Worm (Caenorhabditis elegans) whole organism, L4 larva: ENCODE measurements around the gene R05C11.2.

Source experiments
- F26F4.8 ChIP-seq: fragments of 200-800 bp; sonication (Bioruptor generic); conservative IDR thresholded peaks from 2 replicates; pipeline ENCODE4 v1.3.6; 2022; ENCODE audit warnings: missing genetic modification characterization, missing compliant biosample characterization
- R02D3.7 ChIP-seq: fragments of 150-350 bp; sonication (generic microtip); optimal IDR thresholded peaks from 3 replicates; lab custom pipeline; 2014; ENCODE audit warnings: missing biosample characterization, missing genetic modification characterization
- T20F7.1 ChIP-seq: fragments of 200-800 bp; sonication (Bioruptor generic); optimal IDR thresholded peaks from 2 replicates; lab custom pipeline; 2018; ENCODE audit warnings: mild to moderate bottlenecking, missing genetic modification characterization, missing compliant biosample characterization
- Y48G9A.11 ChIP-seq: fragments of 200-800 bp; sonication (Bioruptor generic); IDR thresholded peaks from 2 replicates; pipeline ENCODE4 v1.3.6; 2022; ENCODE audit warnings: missing genetic modification reagents, missing genetic modification characterization, missing compliant biosample characterization
- Y5F2A.4 ChIP-seq: fragments of 200-800 bp; sonication (Bioruptor generic); optimal IDR thresholded peaks from 2 replicates; lab custom pipeline; 2018; ENCODE audit warnings: mild to moderate bottlenecking, missing genetic modification characterization, missing compliant biosample characterization
- ZK337.2 ChIP-seq: fragments of 200-800 bp; sonication (Bioruptor generic); IDR thresholded peaks from 2 replicates; pipeline ENCODE4 v1.3.6; 2022; ENCODE audit warnings: missing genetic modification reagents, missing genetic modification characterization, missing compliant biosample characterization
- ZK546.5 ChIP-seq, 2 experiments: sonication (generic microtip); optimal IDR thresholded peaks; 2 replicates each; lab custom pipeline; 2017; ENCODE audit warnings: missing biosample characterization in 2 of 2, missing genetic modification characterization in 2 of 2
- attf-4 ChIP-seq: sonication (generic microtip); optimal IDR thresholded peaks from 3 replicates; lab custom pipeline; 2017; ENCODE audit warnings: missing biosample characterization, missing genetic modification characterization
- ceh-32 ChIP-seq: sonication (generic microtip); optimal IDR thresholded peaks from 2 replicates; lab custom pipeline; 2016; ENCODE audit warnings: mild to moderate bottlenecking, missing genetic modification characterization, missing compliant biosample characterization; ENCODE audit not compliant: poor library complexity
- ceh-44 ChIP-seq: fragments of 200-800 bp; sonication (Bioruptor generic); IDR thresholded peaks from 2 replicates; pipeline ENCODE4 v1.3.6; 2022; ENCODE audit warnings: missing genetic modification reagents, missing genetic modification characterization, missing compliant biosample characterization
- ceh-62 ChIP-seq: sonication (generic microtip); optimal IDR thresholded peaks from 2 replicates; lab custom pipeline; 2017; ENCODE audit warnings: missing biosample characterization, missing genetic modification characterization
- ces-1 ChIP-seq: fragments of 150-350 bp; sonication (generic microtip); optimal IDR thresholded peaks from 4 replicates; lab custom pipeline; 2014; ENCODE audit warnings: missing biosample characterization, missing genetic modification reagents, missing genetic modification characterization
- cey-2 ChIP-seq: sonication (generic microtip); optimal IDR thresholded peaks from 3 replicates; lab custom pipeline; 2017; ENCODE audit warnings: missing genetic modification characterization, mild to moderate bottlenecking, missing compliant biosample characterization, antibody characterized with exemption, borderline replicate concordance; ENCODE audit not compliant: insufficient read depth
- ctbp-1 ChIP-seq: fragments of 200-800 bp; sonication (Bioruptor generic); IDR thresholded peaks from 2 replicates; pipeline ENCODE4 v1.3.6; 2022; ENCODE audit warnings: missing genetic modification reagents, missing genetic modification characterization, missing compliant biosample characterization
- daf-16 ChIP-seq, 3 experiments: sonication (generic microtip); optimal IDR thresholded peaks; 2 replicates each; lab custom pipeline; 2016 to 2017; ENCODE audit warnings: missing genetic modification characterization in 3 of 3, missing genetic modification reagents in 3 of 3, mild to moderate bottlenecking in 2 of 3, missing compliant biosample characterization in 2 of 3, missing biosample characterization in 1 of 3, moderate library complexity in 1 of 3
- dmd-6 ChIP-seq: fragments of 200-800 bp; sonication (Bioruptor generic); IDR thresholded peaks from 2 replicates; pipeline ENCODE4 v1.3.6; 2022; ENCODE audit warnings: missing genetic modification reagents, missing genetic modification characterization, missing compliant biosample characterization
- dmd-8 ChIP-seq: fragments of 200-800 bp; sonication (Bioruptor generic); IDR thresholded peaks from 2 replicates; pipeline ENCODE4 v1.3.6; 2022; ENCODE audit warnings: missing genetic modification characterization, missing compliant biosample characterization
- fos-1 ChIP-seq: fragments of 150-350 bp; optimal IDR thresholded peaks from 2 replicates; lab custom pipeline; 2014; ENCODE audit warnings: missing biosample characterization, missing genetic modification characterization
- hif-1 ChIP-seq, 2 experiments: sonication (generic microtip); optimal IDR thresholded peaks; 2 replicates each; lab custom pipeline; 2016 to 2017; ENCODE audit warnings: missing compliant biosample characterization in 2 of 2, missing genetic modification characterization in 2 of 2, missing genetic modification reagents in 2 of 2, missing genotype in 2 of 2, mild to moderate bottlenecking in 1 of 2
- hlh-30 ChIP-seq: sonication (generic microtip); optimal IDR thresholded peaks from 2 replicates; lab custom pipeline; 2017; ENCODE audit warnings: antibody characterized with exemption, mild to moderate bottlenecking, missing genetic modification characterization, missing compliant biosample characterization; ENCODE audit not compliant: insufficient read depth
- lin-1 ChIP-seq: fragments of 200-800 bp; sonication (Bioruptor generic); IDR thresholded peaks from 2 replicates; pipeline ENCODE4 v1.3.6; 2022; ENCODE audit warnings: missing genetic modification reagents, missing genetic modification characterization, missing compliant biosample characterization
- lin-13 ChIP-seq: fragments of 150-350 bp; optimal IDR thresholded peaks from 2 replicates; lab custom pipeline; 2014; ENCODE audit warnings: missing biosample characterization, missing genetic modification reagents, missing genetic modification characterization
- lin-15B ChIP-seq: fragments of 150-350 bp; sonication (generic microtip); optimal IDR thresholded peaks from 3 replicates; lab custom pipeline; 2014; ENCODE audit warnings: missing biosample characterization, missing genetic modification characterization
- lin-29 ChIP-seq: fragments of 200-800 bp; sonication (Bioruptor generic); IDR thresholded peaks from 2 replicates; pipeline ENCODE4 v1.3.6; 2022; ENCODE audit warnings: missing genetic modification reagents, missing genetic modification characterization, missing compliant biosample characterization
- lin-38 ChIP-seq: fragments of 200-800 bp; sonication (Bioruptor generic); IDR thresholded peaks from 2 replicates; pipeline ENCODE4 v1.3.6; 2022; ENCODE audit warnings: missing genetic modification reagents, missing genetic modification characterization, missing compliant biosample characterization
- lsy-2 ChIP-seq, 2 experiments: fragments of 150-350 bp in 1 of 2; sonication (generic microtip) in 1 of 2; optimal IDR thresholded peaks; 2 replicates each; lab custom pipeline; 2014 to 2017; ENCODE audit warnings: missing biosample characterization in 2 of 2, missing genetic modification characterization in 2 of 2
- mdt-29 ChIP-seq: fragments of 200-800 bp; sonication (Bioruptor generic); IDR thresholded peaks from 2 replicates; pipeline ENCODE4 v1.3.6; 2022; ENCODE audit warnings: missing genetic modification reagents, missing genetic modification characterization, missing compliant biosample characterization
- mes-2 ChIP-seq: sonication (generic microtip); optimal IDR thresholded peaks from 2 replicates; lab custom pipeline; 2016; ENCODE audit warnings: missing genotype, mild to moderate bottlenecking, missing genetic modification characterization, missing compliant biosample characterization; ENCODE audit not compliant: poor library complexity, severe bottlenecking
- mxl-2 ChIP-seq: fragments of 200-800 bp; sonication (Bioruptor generic); conservative IDR thresholded peaks from 2 replicates; pipeline ENCODE4 v1.3.6; 2022; ENCODE audit warnings: missing genetic modification reagents, missing genetic modification characterization, missing compliant biosample characterization
- nhr-11 ChIP-seq: fragments of 150-350 bp; optimal IDR thresholded peaks from 2 replicates; lab custom pipeline; 2014; ENCODE audit warnings: missing biosample characterization, missing genetic modification characterization
- nhr-111 ChIP-seq: fragments of 200-800 bp; sonication (Bioruptor generic); optimal IDR thresholded peaks from 2 replicates; lab custom pipeline; 2018; ENCODE audit warnings: mild to moderate bottlenecking, missing genetic modification characterization, missing compliant biosample characterization
- nhr-41 ChIP-seq: fragments of 200-800 bp; sonication (Bioruptor generic); IDR thresholded peaks from 2 replicates; pipeline ENCODE4 v1.3.6; 2022; ENCODE audit warnings: missing genetic modification reagents, missing genetic modification characterization, missing compliant biosample characterization
- rbr-2 ChIP-seq: sonication (generic microtip); optimal IDR thresholded peaks from 2 replicates; lab custom pipeline; 2016; ENCODE audit warnings: missing genotype, missing genetic modification characterization, missing compliant biosample characterization
- set-16 ChIP-seq: fragments of 200-800 bp; sonication (Bioruptor generic); IDR thresholded peaks from 2 replicates; pipeline ENCODE4 v1.3.6; 2022; ENCODE audit warnings: missing genetic modification reagents, missing genetic modification characterization, missing compliant biosample characterization
- spr-1 ChIP-seq: sonication (generic microtip); optimal IDR thresholded peaks from 2 replicates; lab custom pipeline; 2016; ENCODE audit warnings: mild to moderate bottlenecking, missing genetic modification characterization, missing compliant biosample characterization
- tag-97 ChIP-seq: fragments of 200-800 bp; sonication (Bioruptor generic); IDR thresholded peaks from 2 replicates; pipeline ENCODE4 v1.3.6; 2022; ENCODE audit warnings: missing genetic modification characterization, missing compliant biosample characterization
- tra-1 ChIP-seq: fragments of 200-800 bp; sonication (Bioruptor generic); IDR thresholded peaks from 2 replicates; pipeline ENCODE4 v1.3.6; 2022; ENCODE audit warnings: missing genetic modification reagents, missing genetic modification characterization, missing compliant biosample characterization
- unc-62 ChIP-seq, 3 experiments: fragments of 150-350 bp in 1 of 3; sonication (generic microtip); optimal IDR thresholded peaks in 2 of 3; peaks in 1 of 3; 1 replicate in 1 of 3; 2 replicates in 2 of 3; lab custom pipeline; 2014 to 2017; ENCODE audit warnings: missing biosample characterization in 3 of 3, missing genetic modification characterization in 3 of 3, missing genetic modification reagents in 3 of 3, missing genotype in 1 of 3
- zip-2 ChIP-seq: fragments of 150-350 bp; optimal IDR thresholded peaks from 2 replicates; lab custom pipeline; 2014; ENCODE audit warnings: missing biosample characterization, missing genetic modification characterization

Gene R05C11.2

ce11 chrIV:2080340-2080739 lies 21.4 kb upstream of the R05C11.2 start:
- TF ChIP-seq daf-16 (GFP tag; optimal IDR thresholded peaks at IDR 0.05; lab: Kevin White, UChicago): no peak
- peak; percentile 94 for TF ChIP-seq daf-16 (tag; optimal IDR thresholded peaks at IDR 0.05; lab: Kevin White, UChicago)
- TF ChIP-seq lin-1 (GFP tag; lab: Robert Waterston, UW): no peak
- TF ChIP-seq, all 104 proteins: peak for 1

- TF ChIP-seq zip-2: no peak
- peak; percentile 66 for TF ChIP-seq ces-1 (GFP tag; lab: Kevin White, UChicago)
- TF ChIP-seq spr-1: no peak
- no peak for TF ChIP-seq mxl-2 (GFP tag; lab: Robert Waterston, UW)
- TF ChIP-seq lsy-2 (tag; optimal IDR thresholded peaks at IDR 0.05; lab: Kevin White, UChicago): peak in 1 of 2 experiments; percentile 13
- TF ChIP-seq nhr-41: no peak
- TF ChIP-seq unc-62 (GFP tag; optimal IDR thresholded peaks at IDR 0.05 in 1 of 2; lab: Kevin White, UChicago): peak in 1 of 2 experiments; percentile 2
- TF ChIP-seq unc-62 (tag; optimal IDR thresholded peaks at IDR 0.05; lab: Kevin White, UChicago): no peak
- TF ChIP-seq set-16 (GFP tag; lab: Robert Waterston, UW): no peak
- TF ChIP-seq ceh-62 (tag; lab: Kevin White, UChicago): no peak
These were observed 18.4 kb upstream of the R05C11.2 start for ce11 chrIV:2077159-2077835.

- TF ChIP-seq ZK546.5 (tag; optimal IDR thresholded peaks at IDR 0.05; lab: Kevin White, UChicago) (no peak), Y48G9A.11 (GFP tag; lab: Robert Waterston, UW) (no peak), hif-1 (tag; optimal IDR thresholded peaks at IDR 0.05; lab: Kevin White, UChicago) (no peak), tra-1 (GFP tag; lab: Robert Waterston, UW) (no peak), rbr-2 (tag; lab: Kevin White, UChicago) (no peak), tag-97 (GFP tag; lab: Robert Waterston, UW) (no peak)
These were observed 7.0 kb upstream of the R05C11.2 start, which contains the start of gene arrd-26 for ce11 chrIV:2065895-2066294. TSS of gene arrd-26 (plus strand) at chrIV:2066195.

- TF ChIP-seq T20F7.1 (GFP tag; lab: Kevin White, UChicago) (no peak), nhr-11 (tag; lab: Kevin White, UChicago) (no peak), set-16 (GFP tag; lab: Robert Waterston, UW) (peak; percentile 50), lin-13 (GFP tag; lab: Kevin White, UChicago) (no peak), Y48G9A.11 (GFP tag; lab: Robert Waterston, UW) (no peak), nhr-111 (GFP tag; lab: Kevin White, UChicago) (peak; percentile 14), nhr-41 (no peak)
These were observed 1.4 kb downstream of the R05C11.2 start for ce11 chrIV:2057462-2057861.

- TF ChIP-seq mes-2 (tag; lab: Kevin White, UChicago) (no peak), lin-38 (GFP tag; lab: Robert Waterston, UW) (no peak), dmd-8 (GFP tag; lab: Robert Waterston, UW) (no peak), ceh-44 (GFP tag; lab: Robert Waterston, UW) (no peak), ZK337.2 (no peak), fos-1 (no peak), Y5F2A.4 (GFP tag; lab: Kevin White, UChicago) (no peak), cey-2 (tag; lab: Kevin White, UChicago) (no peak), dmd-6 (peak; percentile 26; the same call in 1 of the 2 replicates), F26F4.8 (GFP tag; lab: Robert Waterston, UW) (no peak), lin-1 (GFP tag; lab: Robert Waterston, UW) (no peak), ceh-32 (tag; lab: Kevin White, UChicago) (no peak), lin-29 (GFP tag; lab: Robert Waterston, UW) (no peak), R02D3.7 (no peak), hlh-30 (peak; percentile 8), unc-62 (GFP tag; optimal IDR thresholded peaks at IDR 0.05 in 1 of 2; lab: Kevin White, UChicago) (no peak), unc-62 (tag; optimal IDR thresholded peaks at IDR 0.05; lab: Kevin White, UChicago) (no peak), mdt-29 (GFP tag; lab: Robert Waterston, UW) (no peak), daf-16 (GFP tag; optimal IDR thresholded peaks at IDR 0.05; lab: Kevin White, UChicago) (no peak), daf-16 (tag; optimal IDR thresholded peaks at IDR 0.05; lab: Kevin White, UChicago) (no peak), ctbp-1 (peak; percentile 72), lin-13 (GFP tag; lab: Kevin White, UChicago) (no peak), Y48G9A.11 (GFP tag; lab: Robert Waterston, UW) (no peak), lin-15B (tag; lab: Kevin White, UChicago) (no peak), attf-4 (tag; lab: Kevin White, UChicago) (no peak)
These were observed 5.3 kb downstream of the R05C11.2 start for ce11 chrIV:2053591-2053990.
